Fruit fly (Drosophila melanogaster) whole organism, embryonic: ENCODE measurements around the gene CG7183.

Source experiments
- Ada2b ChIP-seq: fragments of 200-800 bp; sonication (Bioruptor generic); IDR thresholded peaks from 2 replicates; pipeline ENCODE4 v1.3.6; 2022; ENCODE audit warnings: missing biosample characterization, missing genetic modification characterization
- Atf6 ChIP-seq: fragments of 200-800 bp; sonication (Bioruptor generic); IDR thresholded peaks from 2 replicates; pipeline ENCODE4 v1.3.6; 2022; ENCODE audit warnings: missing biosample characterization, missing genetic modification characterization
- Bgb ChIP-seq: fragments of 200-800 bp; sonication (Bioruptor generic); IDR thresholded peaks from 2 replicates; pipeline ENCODE4 v1.3.6; 2022; ENCODE audit warnings: missing biosample characterization, missing genetic modification characterization; ENCODE audit not compliant: partially characterized antibody
- CG10543 ChIP-seq: fragments of 200-800 bp; sonication (Bioruptor generic); optimal IDR thresholded peaks from 3 replicates; lab custom pipeline; 2017; ENCODE audit warnings: missing biosample characterization, mild to moderate bottlenecking, missing genetic modification characterization, moderate library complexity
- CG11723 ChIP-seq: fragments of 200-800 bp; sonication (Bioruptor generic); optimal IDR thresholded peaks from 2 replicates; lab custom pipeline; 2017; ENCODE audit warnings: missing biosample characterization, mild to moderate bottlenecking, missing genetic modification characterization
- CG12219 ChIP-seq: fragments of 200-800 bp; sonication (Bioruptor generic); optimal IDR thresholded peaks from 3 replicates; lab custom pipeline; 2018; ENCODE audit warnings: missing biosample characterization, mild to moderate bottlenecking, missing genetic modification characterization
- CG12942 ChIP-seq: fragments of 200-800 bp; sonication (Bioruptor generic); optimal IDR thresholded peaks from 3 replicates; lab custom pipeline; 2016; ENCODE audit warnings: missing biosample characterization, missing genetic modification characterization
- CG1529 ChIP-seq: fragments of 200-800 bp; sonication (Bioruptor generic); optimal IDR thresholded peaks from 3 replicates; lab custom pipeline; 2018; ENCODE audit warnings: missing biosample characterization, missing genetic modification characterization
- CG2120 ChIP-seq: fragments of 200-800 bp; sonication (Bioruptor generic); optimal IDR thresholded peaks from 3 replicates; lab custom pipeline; 2016; ENCODE audit warnings: missing biosample characterization, missing genetic modification characterization
- CG31365 ChIP-seq: fragments of 200-800 bp; sonication (Bioruptor generic); optimal IDR thresholded peaks from 2 replicates; lab custom pipeline; 2018; ENCODE audit warnings: missing biosample characterization, mild to moderate bottlenecking, missing genetic modification characterization
- CG32532 ChIP-seq: fragments of 200-800 bp; sonication (Bioruptor generic); IDR thresholded peaks from 2 replicates; pipeline ENCODE4 v1.3.6; 2022; ENCODE audit warnings: missing biosample characterization, missing genetic modification characterization
- CG4820 ChIP-seq: fragments of 200-800 bp; sonication (Bioruptor generic); optimal IDR thresholded peaks from 3 replicates; lab custom pipeline; 2016; ENCODE audit warnings: missing biosample characterization, missing genetic modification characterization
- CG6813 ChIP-seq: fragments of 200-800 bp; sonication (Bioruptor generic); optimal IDR thresholded peaks from 2 replicates; lab custom pipeline; 2017; ENCODE audit warnings: missing biosample characterization, missing genetic modification characterization, mild to moderate bottlenecking, moderate library complexity, missing genetic modification reagents
- CG7786 ChIP-seq: fragments of 200-800 bp; sonication (Bioruptor generic); optimal IDR thresholded peaks from 2 replicates; lab custom pipeline; 2016; ENCODE audit warnings: missing biosample characterization, missing genetic modification characterization
- CG8290 ChIP-seq, 3 experiments: fragments of 200-800 bp; sonication (Bioruptor generic); optimal IDR thresholded peaks; 2 replicates each; lab custom pipeline; 2016 to 2019; ENCODE audit warnings: missing biosample characterization in 3 of 3, missing genetic modification characterization in 3 of 3, mild to moderate bottlenecking in 2 of 3, moderate library complexity in 1 of 3
- CG9932 ChIP-seq: fragments of 200-800 bp; sonication (Bioruptor generic); IDR thresholded peaks from 2 replicates; pipeline ENCODE4 v1.3.6; 2022; ENCODE audit warnings: missing biosample characterization, missing genetic modification characterization
- D19A ChIP-seq: fragments of 200-800 bp; optimal IDR thresholded peaks from 3 replicates; lab custom pipeline; 2019; ENCODE audit warnings: missing biosample characterization, mild to moderate bottlenecking, missing genetic modification characterization, moderate library complexity
- Dbx ChIP-seq: fragments of 200-800 bp; sonication (Bioruptor generic); IDR thresholded peaks from 3 replicates; pipeline ENCODE4 v1.3.6; 2022; ENCODE audit warnings: missing biosample characterization, missing genetic modification characterization
- Mrtf ChIP-seq: fragments of 200-800 bp; sonication (Bioruptor generic); IDR thresholded peaks from 3 replicates; pipeline ENCODE4 v1.3.6; 2022; ENCODE audit warnings: missing biosample characterization, missing genetic modification characterization
- NFAT ChIP-seq: fragments of 200-800 bp; sonication (Bioruptor generic); IDR thresholded peaks from 2 replicates; pipeline ENCODE4 v1.3.6; 2022; ENCODE audit warnings: missing biosample characterization, missing genetic modification characterization
- Nf-YA ChIP-seq: fragments of 200-800 bp; sonication (Bioruptor generic); IDR thresholded peaks from 2 replicates; pipeline ENCODE4 v1.3.6; 2022; ENCODE audit warnings: missing biosample characterization, missing genetic modification characterization
- Ravus ChIP-seq: fragments of 200-800 bp; sonication (Bioruptor generic); IDR thresholded peaks from 2 replicates; pipeline ENCODE4 v1.3.6; 2022; ENCODE audit warnings: missing biosample characterization, missing genetic modification characterization
- Rfx ChIP-seq: fragments of 200-800 bp; sonication (Bioruptor generic); IDR thresholded peaks from 2 replicates; pipeline ENCODE4 v1.3.6; 2022; ENCODE audit warnings: missing biosample characterization, missing genetic modification characterization
- ash1 ChIP-seq: fragments of 200-800 bp; sonication (Bioruptor generic); optimal IDR thresholded peaks from 2 replicates; lab custom pipeline; 2018; ENCODE audit warnings: missing biosample characterization, mild to moderate bottlenecking, missing genetic modification characterization
- bowl ChIP-seq: fragments of 200-800 bp; sonication (Bioruptor generic); IDR thresholded peaks from 2 replicates; pipeline ENCODE4 v1.3.6; 2022; ENCODE audit warnings: missing biosample characterization, missing genetic modification characterization
- caup ChIP-seq: fragments of 200-800 bp; sonication (Bioruptor generic); optimal IDR thresholded peaks from 3 replicates; lab custom pipeline; 2017; ENCODE audit warnings: missing biosample characterization, mild to moderate bottlenecking, missing genetic modification characterization, moderate library complexity; ENCODE audit not compliant: severe bottlenecking
- chm ChIP-seq: fragments of 200-800 bp; sonication (Bioruptor generic); IDR thresholded peaks from 2 replicates; pipeline ENCODE4 v1.3.6; 2022; ENCODE audit warnings: missing biosample characterization, missing genetic modification characterization
- ci ChIP-seq: fragments of 200-800 bp; sonication (Bioruptor generic); IDR thresholded peaks from 3 replicates; pipeline ENCODE4 v1.3.6; 2022; ENCODE audit warnings: missing biosample characterization, missing genetic modification characterization
- dysf ChIP-seq: fragments of 200-800 bp; sonication (Bioruptor generic); IDR thresholded peaks from 3 replicates; pipeline ENCODE4 v1.3.6; 2022; ENCODE audit warnings: missing biosample characterization, missing genetic modification characterization
- gcm ChIP-seq: fragments of 200-800 bp; sonication (Bioruptor generic); optimal IDR thresholded peaks from 2 replicates; lab custom pipeline; 2019; ENCODE audit warnings: missing biosample characterization, mild to moderate bottlenecking, missing genetic modification characterization, moderate library complexity
- gem ChIP-seq: fragments of 200-800 bp; sonication (Bioruptor generic); optimal IDR thresholded peaks from 2 replicates; lab custom pipeline; 2019; ENCODE audit warnings: missing biosample characterization, mild to moderate bottlenecking, missing genetic modification characterization, moderate library complexity
- grau ChIP-seq: fragments of 200-800 bp; optimal IDR thresholded peaks from 3 replicates; lab custom pipeline; 2019; ENCODE audit warnings: missing biosample characterization, mild to moderate bottlenecking, missing genetic modification characterization, moderate library complexity
- lbe ChIP-seq: fragments of 200-800 bp; sonication (Bioruptor generic); optimal IDR thresholded peaks from 2 replicates; lab custom pipeline; 2016; ENCODE audit warnings: missing biosample characterization, mild to moderate bottlenecking, missing genetic modification characterization
- mam ChIP-seq: fragments of 200-800 bp; sonication (Bioruptor generic); optimal IDR thresholded peaks from 3 replicates; lab custom pipeline; 2016; ENCODE audit warnings: missing biosample characterization, missing genetic modification characterization
- repo ChIP-seq: fragments of 200-800 bp; sonication (Bioruptor generic); optimal IDR thresholded peaks from 2 replicates; lab custom pipeline; 2016; ENCODE audit warnings: missing biosample characterization, missing genetic modification characterization
- row ChIP-seq: fragments of 200-800 bp; sonication (Bioruptor generic); IDR thresholded peaks from 3 replicates; pipeline ENCODE4 v1.3.6; 2022; ENCODE audit warnings: missing biosample characterization, missing genetic modification characterization
- seq ChIP-seq: fragments of 200-800 bp; sonication (Bioruptor generic); IDR thresholded peaks from 2 replicates; pipeline ENCODE4 v1.3.6; 2022; ENCODE audit warnings: missing biosample characterization, missing genetic modification characterization
- sisA ChIP-seq: fragments of 200-800 bp; sonication (Bioruptor generic); IDR thresholded peaks from 2 replicates; pipeline ENCODE4 v1.3.6; 2022; ENCODE audit warnings: missing biosample characterization, missing genetic modification characterization
- slbo ChIP-seq: fragments of 200-800 bp; sonication (Bioruptor generic); IDR thresholded peaks from 2 replicates; pipeline ENCODE4 v1.3.6; 2022; ENCODE audit warnings: missing biosample characterization, missing genetic modification characterization
- usp ChIP-seq: fragments of >200 bp; optimal IDR thresholded peaks from 2 replicates; lab custom pipeline; 2017; ENCODE audit warnings: missing biosample characterization, missing genetic modification characterization
- vvl ChIP-seq: fragments of 200-800 bp; sonication (Bioruptor generic); IDR thresholded peaks from 2 replicates; pipeline ENCODE4 v1.3.6; 2022; ENCODE audit warnings: missing biosample characterization, missing genetic modification characterization
- zf30C ChIP-seq: fragments of 200-800 bp; sonication (Bioruptor generic); optimal IDR thresholded peaks from 3 replicates; lab custom pipeline; 2018; ENCODE audit warnings: missing biosample characterization, mild to moderate bottlenecking, missing genetic modification characterization

CG7183 gene

DNA sequence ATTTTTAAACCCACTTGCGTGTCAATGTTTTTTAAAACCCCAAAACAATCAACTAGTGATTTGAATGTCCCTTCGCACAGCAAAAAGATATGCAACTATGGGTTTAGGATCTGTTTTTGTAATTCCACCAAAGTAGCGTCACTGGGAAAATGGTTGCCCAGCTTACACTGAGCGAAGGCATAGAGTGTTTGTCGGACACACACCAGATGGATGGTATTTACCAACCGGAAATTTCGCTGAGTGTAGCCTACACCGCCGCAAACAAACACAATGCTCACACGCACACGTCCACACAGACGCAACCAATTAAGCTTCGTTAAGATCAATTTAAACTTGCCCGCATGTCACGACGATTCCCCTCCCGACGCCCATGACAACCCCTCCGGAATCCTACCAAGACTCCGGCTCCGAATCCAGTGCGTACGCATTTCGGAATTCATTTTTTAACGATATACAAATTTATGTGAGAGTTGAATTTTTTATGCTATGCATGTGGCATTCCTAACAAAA is 8.3 kb upstream of the CG7183 start (continued):
- TF ChIP-seq ci (GFP tag; lab: Robert Waterston, UW) = peak; percentile 49; the same call in 1 of the 3 replicates
- no peak for TF ChIP-seq Bgb (GFP tag; lab: Robert Waterston, UW)
- TF ChIP-seq usp = no peak
- 0 out of 2 replicates have a peak, but pooled peaks have one; percentile 23 for TF ChIP-seq Nf-YA
- no peak for TF ChIP-seq CG31365 (tag; lab: Kevin White, UChicago)
- TF ChIP-seq CG7786 (GFP tag; lab: Kevin White, UChicago) = no peak
- TF ChIP-seq gcm (GFP tag; lab: Kevin White, UChicago) = peak; percentile 70
- TF ChIP-seq D19A (tag; lab: Kevin White, UChicago) = no peak
- 0 out of 2 replicates have a peak, but pooled peaks have one; percentile 20 for TF ChIP-seq bowl
- no peak for TF ChIP-seq CG4820
- TF ChIP-seq seq (GFP tag; lab: Robert Waterston, UW) = no peak
- TF ChIP-seq NFAT (GFP tag; lab: Robert Waterston, UW) = peak; percentile 47; the same call in 1 of the 2 replicates
- peak; percentile 58; the same call in 1 of the 2 replicates for TF ChIP-seq CG32532 (GFP tag; lab: Robert Waterston, UW)
- no peak for TF ChIP-seq ash1
- TF ChIP-seq CG6813 (GFP tag; lab: Kevin White, UChicago) = no peak
- TF ChIP-seq chm (GFP tag; lab: Robert Waterston, UW) = peak; percentile 10; the same call in 1 of the 2 replicates
- peak; percentile 43; the same call in 1 of the 3 replicates for TF ChIP-seq row (GFP tag; lab: Robert Waterston, UW)
- no peak for TF ChIP-seq caup (GFP tag; lab: Kevin White, UChicago)
- peak; percentile 91 for TF ChIP-seq repo
- TF ChIP-seq CG10543 (GFP tag; lab: Kevin White, UChicago) = peak; percentile 19
- no peak for TF ChIP-seq CG12942
- peak; percentile 35 for TF ChIP-seq CG2120 (GFP tag; lab: Kevin White, UChicago)
- peak; percentile 24; the same call in 1 of the 2 replicates for TF ChIP-seq slbo (GFP tag; lab: Robert Waterston, UW)
- no peak for TF ChIP-seq Dbx
- TF ChIP-seq sisA (GFP tag; lab: Robert Waterston, UW) = 0 out of 2 replicates have a peak, but pooled peaks have one; percentile 15
- no peak for TF ChIP-seq gem
- peak; percentile 6 for TF ChIP-seq mam (GFP tag; lab: Kevin White, UChicago)
- peak; percentile 31; the same call in 1 of the 2 replicates for TF ChIP-seq Rfx (GFP tag; lab: Robert Waterston, UW)
- 0 out of 3 replicates have a peak, but pooled peaks have one; percentile 34 for TF ChIP-seq dysf
- TF ChIP-seq zf30C (GFP tag; lab: Kevin White, UChicago) = peak; percentile 48
- TF ChIP-seq CG1529 (GFP tag; lab: Kevin White, UChicago) = no peak
- TF ChIP-seq Ada2b (GFP tag; lab: Robert Waterston, UW) = 0 out of 2 replicates have a peak, but pooled peaks have one; percentile 6
- peak; percentile 31; the same call in 1 of the 2 replicates for TF ChIP-seq vvl (GFP tag; lab: Robert Waterston, UW)
- no peak for TF ChIP-seq CG8290 (GFP tag; optimal IDR thresholded peaks at IDR 0.05; lab: Kevin White, UChicago)
- TF ChIP-seq CG8290 (tag; optimal IDR thresholded peaks at IDR 0.05; lab: Kevin White, UChicago) = no peak
- TF ChIP-seq grau = no peak
- peak; percentile 45; the same call in 1 of the 2 replicates for TF ChIP-seq Atf6 (GFP tag; lab: Robert Waterston, UW)
- TF ChIP-seq Mrtf (GFP tag; lab: Robert Waterston, UW) = 0 out of 3 replicates have a peak, but pooled peaks have one; percentile 13
- no peak for TF ChIP-seq Ravus
- TF ChIP-seq CG12219 (GFP tag; lab: Kevin White, UChicago) = no peak
- TF ChIP-seq lbe (GFP tag; lab: Kevin White, UChicago) = no peak
- TF ChIP-seq CG9932 (GFP tag; lab: Robert Waterston, UW) = peak; percentile 27; the same call in 1 of the 2 replicates
- no peak for TF ChIP-seq CG11723 (GFP tag; lab: Kevin White, UChicago)
